Fruit fly (Drosophila melanogaster) whole organism, adult: ENCODE results near the gene Gr64d.

Source experiments
- Mnt ChIP-seq: fragments of 200-800 bp; sonication (Bioruptor generic); optimal IDR thresholded peaks from 2 replicates; lab custom pipeline; 2016; ENCODE audit warnings: missing biosample characterization, mild to moderate bottlenecking, missing genetic modification characterization
- bab1 ChIP-seq: fragments of 200-800 bp; sonication (Bioruptor generic); optimal IDR thresholded peaks from 3 replicates; lab custom pipeline; 2019; ENCODE audit warnings: missing biosample characterization, mild to moderate bottlenecking, missing genetic modification characterization, moderate library complexity

- TF ChIP-seq Mnt, result no peak
- no peak for TF ChIP-seq bab1 (GFP tag; lab: Kevin White, UChicago)
Measured at dm6 chr3L:4081243-4081642, 49.4 kb downstream of the Gr64d start.
